Fruit fly (Drosophila melanogaster) whole organism, embryonic: ENCODE data around the gene Tps1.

Experiments used
- Abd-B ChIP-seq: fragments of 200-800 bp; sonication (Bioruptor generic); optimal IDR thresholded peaks from 2 replicates; lab custom pipeline; 2018; ENCODE audit warnings: missing biosample characterization, mild to moderate bottlenecking, missing genetic modification characterization, moderate library complexity
- Antp ChIP-seq: fragments of 200-800 bp; sonication (Bioruptor generic); optimal IDR thresholded peaks from 3 replicates; lab custom pipeline; 2016; ENCODE audit warnings: missing biosample characterization, missing genetic modification characterization
- B-H2 ChIP-seq: fragments of 200-800 bp; sonication (Bioruptor generic); optimal IDR thresholded peaks from 2 replicates; lab custom pipeline; 2018; ENCODE audit warnings: missing biosample characterization, mild to moderate bottlenecking, missing genetic modification characterization
- Bgb ChIP-seq: fragments of 200-800 bp; sonication (Bioruptor generic); IDR thresholded peaks from 2 replicates; pipeline ENCODE4 v1.3.6; 2022; ENCODE audit warnings: missing biosample characterization, missing genetic modification characterization; ENCODE audit not compliant: partially characterized antibody
- Blimp-1 ChIP-seq: fragments of 200-800 bp; sonication (Bioruptor generic); optimal IDR thresholded peaks from 3 replicates; lab custom pipeline; 2018; ENCODE audit warnings: missing biosample characterization, missing genetic modification characterization, mild to moderate bottlenecking, moderate library complexity, missing genetic modification reagents
- CG11504 ChIP-seq: fragments of 200-800 bp; sonication (Bioruptor generic); optimal IDR thresholded peaks from 3 replicates; lab custom pipeline; 2019; ENCODE audit warnings: missing biosample characterization, mild to moderate bottlenecking, missing genetic modification characterization, moderate library complexity
- CG12155 ChIP-seq: fragments of 200-800 bp; sonication (Bioruptor generic); optimal IDR thresholded peaks from 3 replicates; lab custom pipeline; 2016; ENCODE audit warnings: missing biosample characterization, missing genetic modification characterization
- CG14667 ChIP-seq: fragments of 200-800 bp; sonication (Bioruptor generic); IDR thresholded peaks from 2 replicates; pipeline ENCODE4 v1.3.6; 2022; ENCODE audit warnings: missing biosample characterization, missing genetic modification characterization
- CG1647 ChIP-seq: fragments of 200-800 bp; sonication (Bioruptor generic); optimal IDR thresholded peaks from 3 replicates; lab custom pipeline; 2016; ENCODE audit warnings: missing biosample characterization, missing genetic modification characterization
- CG17385 ChIP-seq: fragments of 200-800 bp; sonication (Bioruptor generic); optimal IDR thresholded peaks from 3 replicates; lab custom pipeline; 2018; ENCODE audit warnings: missing biosample characterization, mild to moderate bottlenecking, missing genetic modification characterization
- CG17568 ChIP-seq: fragments of 200-800 bp; sonication (Bioruptor generic); optimal IDR thresholded peaks from 2 replicates; lab custom pipeline; 2018; ENCODE audit warnings: missing biosample characterization, mild to moderate bottlenecking, missing genetic modification characterization, moderate library complexity
- CG6791 ChIP-seq: fragments of 200-800 bp; sonication (Bioruptor generic); IDR thresholded peaks from 3 replicates; pipeline ENCODE4 v1.3.6; 2022; ENCODE audit warnings: missing biosample characterization, missing genetic modification characterization; ENCODE audit not compliant: partially characterized antibody
- CG7963 ChIP-seq: fragments of 200-800 bp; sonication (Bioruptor generic); IDR thresholded peaks from 3 replicates; pipeline ENCODE4 v1.3.6; 2022; ENCODE audit warnings: missing biosample characterization, missing genetic modification characterization; ENCODE audit not compliant: partially characterized antibody
- CG9932 ChIP-seq: fragments of 200-800 bp; sonication (Bioruptor generic); IDR thresholded peaks from 2 replicates; pipeline ENCODE4 v1.3.6; 2022; ENCODE audit warnings: missing biosample characterization, missing genetic modification characterization
- CrebB ChIP-seq: fragments of 200-800 bp; sonication (Bioruptor generic); optimal IDR thresholded peaks from 3 replicates; lab custom pipeline; 2018; ENCODE audit warnings: missing biosample characterization, mild to moderate bottlenecking, missing genetic modification characterization
- D19A ChIP-seq: fragments of 200-800 bp; optimal IDR thresholded peaks from 3 replicates; lab custom pipeline; 2019; ENCODE audit warnings: missing biosample characterization, mild to moderate bottlenecking, missing genetic modification characterization, moderate library complexity
- Ets65A ChIP-seq: fragments of 200-800 bp; sonication (Bioruptor generic); peaks from one replicate; lab custom pipeline; 2016; ENCODE audit warnings: missing biosample characterization, missing genetic modification characterization
- H2.0 ChIP-seq: fragments of 200-800 bp; sonication (Bioruptor generic); IDR thresholded peaks from 2 replicates; pipeline ENCODE4 v1.3.6; 2022; ENCODE audit warnings: missing biosample characterization, missing genetic modification characterization
- Hey ChIP-seq: fragments of 200-800 bp; sonication (Bioruptor generic); optimal IDR thresholded peaks from 3 replicates; lab custom pipeline; 2018; ENCODE audit warnings: missing biosample characterization, mild to moderate bottlenecking, missing genetic modification characterization
- Hsf ChIP-seq: fragments of 200-800 bp; sonication (Bioruptor generic); optimal IDR thresholded peaks from 3 replicates; lab custom pipeline; 2016; ENCODE audit warnings: missing biosample characterization, missing genetic modification characterization
- Nf-YA ChIP-seq: fragments of 200-800 bp; sonication (Bioruptor generic); IDR thresholded peaks from 2 replicates; pipeline ENCODE4 v1.3.6; 2022; ENCODE audit warnings: missing biosample characterization, missing genetic modification characterization
- Nf-YC ChIP-seq: fragments of 200-800 bp; optimal IDR thresholded peaks from 3 replicates; lab custom pipeline; 2019; ENCODE audit warnings: missing biosample characterization, mild to moderate bottlenecking, missing genetic modification characterization, moderate library complexity
- Opbp ChIP-seq: fragments of 200-800 bp; sonication (Bioruptor generic); IDR thresholded peaks from 3 replicates; pipeline ENCODE4 v1.3.6; 2022; ENCODE audit warnings: missing biosample characterization, missing genetic modification characterization; ENCODE audit not compliant: partially characterized antibody
- Pdp1 ChIP-seq, 2 experiments: fragments of 200-800 bp; sonication (Bioruptor generic); optimal IDR thresholded peaks; 3 replicates each; lab custom pipeline; 2016; ENCODE audit warnings: missing biosample characterization in 2 of 2, missing genetic modification characterization in 2 of 2, mild to moderate bottlenecking in 1 of 2, moderate library complexity in 1 of 2
- bsh ChIP-seq, 2 experiments: fragments of 200-800 bp; sonication (Bioruptor generic); optimal IDR thresholded peaks; 2 replicates each; lab custom pipeline; 2017 to 2018; ENCODE audit warnings: mild to moderate bottlenecking in 2 of 2, missing biosample characterization in 2 of 2, missing genetic modification characterization in 2 of 2, moderate library complexity in 1 of 2
- cato ChIP-seq: fragments of 200-800 bp; sonication (Bioruptor generic); optimal IDR thresholded peaks from 2 replicates; lab custom pipeline; 2016; ENCODE audit warnings: missing biosample characterization, missing genetic modification characterization, borderline replicate concordance
- gem ChIP-seq: fragments of 200-800 bp; sonication (Bioruptor generic); optimal IDR thresholded peaks from 2 replicates; lab custom pipeline; 2019; ENCODE audit warnings: missing biosample characterization, mild to moderate bottlenecking, missing genetic modification characterization, moderate library complexity
- gsb-n ChIP-seq: fragments of 200-800 bp; sonication (Bioruptor generic); optimal IDR thresholded peaks from 3 replicates; lab custom pipeline; 2018; ENCODE audit warnings: missing biosample characterization, mild to moderate bottlenecking, missing genetic modification characterization
- gt ChIP-seq: fragments of 200-800 bp; sonication (Bioruptor generic); IDR thresholded peaks from 2 replicates; pipeline ENCODE4 v1.3.6; 2022; ENCODE audit warnings: missing biosample characterization, missing genetic modification characterization
- kah ChIP-seq: fragments of 200-800 bp; sonication (Bioruptor generic); optimal IDR thresholded peaks from 2 replicates; lab custom pipeline; 2018; ENCODE audit warnings: missing biosample characterization, mild to moderate bottlenecking, missing genetic modification characterization
- klu ChIP-seq: fragments of 200-800 bp; sonication (Bioruptor generic); IDR thresholded peaks from 2 replicates; pipeline ENCODE4 v1.3.6; 2022; ENCODE audit warnings: missing biosample characterization, missing genetic modification characterization
- mirr ChIP-seq: fragments of 200-800 bp; sonication (Bioruptor generic); optimal IDR thresholded peaks from 3 replicates; lab custom pipeline; 2018; ENCODE audit warnings: missing biosample characterization, mild to moderate bottlenecking, missing genetic modification characterization
- nom ChIP-seq: fragments of 200-800 bp; sonication (Bioruptor generic); optimal IDR thresholded peaks from 2 replicates; lab custom pipeline; 2017; ENCODE audit warnings: missing biosample characterization, missing genetic modification characterization, mild to moderate bottlenecking, moderate library complexity, missing genetic modification reagents
- pb ChIP-seq: fragments of 200-800 bp; sonication (Bioruptor generic); optimal IDR thresholded peaks from 3 replicates; lab custom pipeline; 2016; ENCODE audit warnings: missing biosample characterization, missing genetic modification characterization
- prd ChIP-seq, 3 experiments: fragments of >200 bp in 2 of 3; fragments of 200-800 bp in 1 of 3; sonication (Bioruptor generic) in 1 of 3; optimal IDR thresholded peaks in 2 of 3; IDR thresholded peaks in 1 of 3; 2 replicates in 2 of 3; 3 replicates in 1 of 3; pipeline versions ENCODE4 v1.3.6 to Lab custom; 2017 to 2022; ENCODE audit warnings: missing biosample characterization in 1 of 3, missing genetic modification characterization in 1 of 3
- pzg ChIP-seq: fragments of 200-800 bp; sonication (Bioruptor generic); optimal IDR thresholded peaks from 3 replicates; lab custom pipeline; 2018; ENCODE audit warnings: missing biosample characterization, mild to moderate bottlenecking, missing genetic modification characterization, moderate library complexity
- scrt ChIP-seq: fragments of 200-800 bp; sonication (Bioruptor generic); optimal IDR thresholded peaks from 2 replicates; lab custom pipeline; 2018; ENCODE audit warnings: missing biosample characterization, mild to moderate bottlenecking, missing genetic modification characterization, moderate library complexity
- sim ChIP-seq: fragments of 200-800 bp; sonication (Bioruptor generic); IDR thresholded peaks from 2 replicates; pipeline ENCODE4 v1.3.6; 2022; ENCODE audit warnings: missing biosample characterization, missing genetic modification characterization
- sob ChIP-seq: fragments of 200-800 bp; sonication (Bioruptor generic); IDR thresholded peaks from 2 replicates; pipeline ENCODE4 v1.3.6; 2022; ENCODE audit warnings: missing biosample characterization, missing genetic modification characterization
- vfl ChIP-seq: fragments of 200-800 bp; sonication (Bioruptor generic); optimal IDR thresholded peaks from 2 replicates; lab custom pipeline; 2016; ENCODE audit warnings: missing biosample characterization, missing genetic modification characterization
- vvl ChIP-seq: fragments of 200-800 bp; sonication (Bioruptor generic); IDR thresholded peaks from 2 replicates; pipeline ENCODE4 v1.3.6; 2022; ENCODE audit warnings: missing biosample characterization, missing genetic modification characterization
- yki ChIP-seq: fragments of >200 bp; optimal IDR thresholded peaks from 3 replicates; lab custom pipeline; 2018
- z ChIP-seq: fragments of 200-800 bp; sonication (Bioruptor generic); IDR thresholded peaks from 3 replicates; pipeline ENCODE4 v1.3.6; 2022; ENCODE audit warnings: missing biosample characterization, missing genetic modification characterization

The Tps1 gene

dm6 chr2L:4422154-4422553 lies 34.0 kb downstream of the Tps1 start (continued):
- TF ChIP-seq nom (GFP tag; lab: Kevin White, UChicago) (no peak), prd (optimal IDR thresholded peaks at IDR 0.05; lab: Kevin White, UChicago) (no peak), prd (GFP tag; IDR thresholded peaks at IDR 0.05; lab: Robert Waterston, UW) (peak; percentile 28; the same call in 1 of the 3 replicates), yki (no peak)

- TF ChIP-seq Hey (tag; lab: Kevin White, UChicago), result no peak
- TF ChIP-seq CrebB (tag; lab: Kevin White, UChicago), result no peak
- no peak for TF ChIP-seq CG9932 (GFP tag; lab: Robert Waterston, UW)
- TF ChIP-seq CG1647, result no peak
- no peak for TF ChIP-seq cato (GFP tag; lab: Kevin White, UChicago)
- TF ChIP-seq klu (GFP tag; lab: Robert Waterston, UW), result no peak
- no peak for TF ChIP-seq gsb-n (tag; lab: Kevin White, UChicago)
- TF ChIP-seq CG11504 (tag; lab: Kevin White, UChicago), result no peak
- TF ChIP-seq sob (GFP tag; lab: Robert Waterston, UW), result no peak
- no peak for TF ChIP-seq CG7963 (GFP tag; lab: Robert Waterston, UW)
Measured at dm6 chr2L:4433608-4434007, 45.5 kb downstream of the Tps1 start, which contains the start of the genes CG34177 and CG34178. Gene CG34177, plus strand, starts transcription at chr2L:4433908. Gene CG34178, plus strand, starts transcription at chr2L:4433908.

dm6 chr2L:4437487-4437886 lies 49.4 kb downstream of the Tps1 start, which contains the start of gene CG43056:
Gene CG43056, plus strand, starts transcription at chr2L:4437787.
- TF ChIP-seq scrt (GFP tag; lab: Kevin White, UChicago), result peak; percentile 13
- TF ChIP-seq B-H2 (GFP tag; lab: Kevin White, UChicago), result no peak

- peak; percentile 49; the same call in 1 of the 2 replicates for TF ChIP-seq Bgb
- TF ChIP-seq Ets65A (GFP tag; lab: Kevin White, UChicago), result peak; percentile 71
- peak; percentile 62; the same call in 1 of the 2 replicates for TF ChIP-seq Nf-YA (GFP tag; lab: Robert Waterston, UW)
- no peak for TF ChIP-seq Opbp (GFP tag; lab: Robert Waterston, UW)
- TF ChIP-seq sim (GFP tag; lab: Robert Waterston, UW), result no peak
- no peak for TF ChIP-seq pzg (GFP tag; lab: Kevin White, UChicago)
- TF ChIP-seq CG12155 (GFP tag; lab: Kevin White, UChicago), result no peak
- TF ChIP-seq Nf-YC (tag; lab: Kevin White, UChicago), result peak; percentile 1
- no peak for TF ChIP-seq Antp (GFP tag; lab: Kevin White, UChicago)
- TF ChIP-seq Abd-B, result no peak
- no peak for TF ChIP-seq z (GFP tag; lab: Robert Waterston, UW)
- TF ChIP-seq pb (GFP tag; lab: Kevin White, UChicago), result no peak
- TF ChIP-seq gt (GFP tag; lab: Robert Waterston, UW), result no peak
- TF ChIP-seq Pdp1 (GFP tag; optimal IDR thresholded peaks at IDR 0.05; lab: Kevin White, UChicago), result peak; percentile 11 to 60
- peak; percentile 21 for TF ChIP-seq vfl (GFP tag; lab: Kevin White, UChicago)
- TF ChIP-seq CG17568 (GFP tag; lab: Kevin White, UChicago), result no peak
- TF ChIP-seq CG6791 (GFP tag; lab: Robert Waterston, UW), result no peak
- peak; percentile 69 for TF ChIP-seq gem (tag; lab: Kevin White, UChicago)
- TF ChIP-seq Hsf (GFP tag; lab: Kevin White, UChicago), result peak; percentile 33
- TF ChIP-seq D19A (tag; lab: Kevin White, UChicago), result no peak
- TF ChIP-seq vvl (GFP tag; lab: Robert Waterston, UW), result peak; percentile 76
- peak; percentile 57 for TF ChIP-seq H2.0 (GFP tag; lab: Robert Waterston, UW)
- TF ChIP-seq CG14667 (GFP tag; lab: Robert Waterston, UW), result 0 out of 2 replicates have a peak, but pooled peaks have one; percentile 8
- TF ChIP-seq CG17385, result peak; percentile 31
- no peak for TF ChIP-seq kah (GFP tag; lab: Kevin White, UChicago)
- no peak for TF ChIP-seq bsh (GFP tag; optimal IDR thresholded peaks at IDR 0.05; lab: Kevin White, UChicago)
- TF ChIP-seq mirr (GFP tag; lab: Kevin White, UChicago), result no peak
- TF ChIP-seq Blimp-1 (GFP tag; lab: Kevin White, UChicago), result no peak
Measured at dm6 chr2L:4440881-4441737, 53.0 kb downstream of the Tps1 start, which contains the start of gene CG15431. Gene CG15431, minus strand, starts transcription at chr2L:4441282.
